Worm (Caenorhabditis elegans) whole organism, L4/young adult: ENCODE measurements around the gene C45G9.10.
"Not testable (repeated sequence)": the region's sequence is repeated elsewhere in the genome, so short reads cannot be mapped to it uniquely, and the experiment has no call there.

Experiments
- W03F9.2 ChIP-seq: fragments of 150-350 bp; optimal IDR thresholded peaks from 2 replicates; lab custom pipeline; 2014; ENCODE audit warnings: missing biosample characterization, missing genetic modification characterization
- him-1 ChIP-seq: sonication (generic microtip); optimal IDR thresholded peaks from 2 replicates; lab custom pipeline; 2016; ENCODE audit warnings: missing genotype, missing genetic modification reagents, missing genetic modification characterization, missing compliant biosample characterization

DNA sequence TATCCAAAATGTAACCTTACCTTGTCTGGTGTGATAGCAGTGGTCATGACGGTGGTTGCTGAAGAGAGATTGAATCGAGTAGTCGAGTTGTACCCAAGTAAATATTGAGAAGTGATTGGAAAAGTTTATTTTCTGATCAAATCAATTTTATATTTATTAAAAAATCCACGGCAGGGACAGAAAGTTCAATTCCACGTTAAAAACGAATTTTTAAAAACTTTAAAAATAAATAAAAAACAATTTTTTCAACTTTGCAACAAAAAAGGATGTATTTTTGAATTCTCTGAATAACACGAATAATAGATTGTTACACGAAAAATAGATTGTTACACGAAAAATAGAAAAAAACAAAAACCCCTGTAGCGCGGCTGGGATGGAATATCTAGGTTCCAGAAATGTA, 6.0 kb downstream of the C45G9.10 start, which contains the start of gene C45G9.9:
- not testable (repeated sequence) for TF ChIP-seq him-1, W03F9.2 (tag; lab: Kevin White, UChicago)
